Fruit fly (Drosophila melanogaster): ENCODE data around the gene CG7778.

dm6 chr2L:8351864-8352263, 5.4 kb downstream of the CG7778 start, which contains the start of gene Mur29B:
- no peak for TF ChIP-seq CG8119 (GFP tag; IDR thresholded peaks at IDR 0.05)
- TF ChIP-seq cyc (GFP tag; optimal IDR thresholded peaks at IDR 0.05) = no peak
- no peak for TF ChIP-seq ss (GFP tag; optimal IDR thresholded peaks at IDR 0.05)
- TF ChIP-seq Sox14 (GFP tag; optimal IDR thresholded peaks at IDR 0.05) = no peak
- no peak for TF ChIP-seq CG8319 (GFP tag; optimal IDR thresholded peaks at IDR 0.05)
- no peak for TF ChIP-seq salr (GFP tag; optimal IDR thresholded peaks at IDR 0.05)
- no peak for TF ChIP-seq Hr38 (GFP tag; optimal IDR thresholded peaks at IDR 0.05)
- no peak for TF ChIP-seq Eip93F (GFP tag; optimal IDR thresholded peaks at IDR 0.05)
- TF ChIP-seq CG9139 (GFP tag; optimal IDR thresholded peaks at IDR 0.05) = no peak

Measured in whole organism, prepupa.